Worm (Caenorhabditis elegans) whole organism, midembryonic: Measurements from ENCODE around the gene D1054.3.

Source experiments
- T22C8.4 ChIP-seq: fragments of 200-800 bp; sonication (Bioruptor generic); IDR thresholded peaks from 2 replicates; pipeline ENCODE4 v1.3.6; 2022; ENCODE audit warnings: missing genetic modification characterization, missing compliant biosample characterization
- cog-1 ChIP-seq: sonication (generic microtip); optimal IDR thresholded peaks from 2 replicates; lab custom pipeline; 2016; ENCODE audit warnings: missing genetic modification characterization, missing compliant biosample characterization
- flt-1 ChIP-seq: fragments of 200-800 bp; sonication (Bioruptor generic); IDR thresholded peaks from 2 replicates; pipeline ENCODE4 v1.3.6; 2022; ENCODE audit warnings: missing genetic modification characterization, missing compliant biosample characterization
- klf-2 ChIP-seq: fragments of 200-800 bp; sonication (Bioruptor generic); conservative IDR thresholded peaks from 2 replicates; pipeline ENCODE4 v1.3.6; 2022; ENCODE audit warnings: missing genetic modification reagents, missing genetic modification characterization, missing compliant biosample characterization
- med-1 ChIP-seq: sonication (generic microtip); optimal IDR thresholded peaks from 2 replicates; lab custom pipeline; 2017; ENCODE audit warnings: missing genetic modification characterization, mild to moderate bottlenecking, missing compliant biosample characterization, antibody characterized with exemption, missing genetic modification reagents; ENCODE audit not compliant: insufficient read depth
- ref-1 ChIP-seq: fragments of 200-800 bp; sonication (Bioruptor generic); conservative IDR thresholded peaks from 2 replicates; pipeline ENCODE4 v1.3.6; 2022; ENCODE audit warnings: missing genetic modification reagents, missing genetic modification characterization, missing compliant biosample characterization
- tab-1 ChIP-seq: fragments of 200-800 bp; sonication (Bioruptor generic); IDR thresholded peaks from 2 replicates; pipeline ENCODE4 v1.3.6; 2022; ENCODE audit warnings: missing genetic modification characterization, missing compliant biosample characterization
- ztf-23 ChIP-seq: fragments of 200-800 bp; sonication (Bioruptor generic); IDR thresholded peaks from 2 replicates; pipeline ENCODE4 v1.3.6; 2022; ENCODE audit warnings: missing genetic modification reagents, missing genetic modification characterization, missing compliant biosample characterization
- ztf-29 ChIP-seq: fragments of 200-800 bp; sonication (Bioruptor generic); IDR thresholded peaks from 2 replicates; pipeline ENCODE4 v1.3.6; 2022; ENCODE audit warnings: missing genetic modification reagents, missing genetic modification characterization, missing compliant biosample characterization

D1054.3 gene

DNA sequence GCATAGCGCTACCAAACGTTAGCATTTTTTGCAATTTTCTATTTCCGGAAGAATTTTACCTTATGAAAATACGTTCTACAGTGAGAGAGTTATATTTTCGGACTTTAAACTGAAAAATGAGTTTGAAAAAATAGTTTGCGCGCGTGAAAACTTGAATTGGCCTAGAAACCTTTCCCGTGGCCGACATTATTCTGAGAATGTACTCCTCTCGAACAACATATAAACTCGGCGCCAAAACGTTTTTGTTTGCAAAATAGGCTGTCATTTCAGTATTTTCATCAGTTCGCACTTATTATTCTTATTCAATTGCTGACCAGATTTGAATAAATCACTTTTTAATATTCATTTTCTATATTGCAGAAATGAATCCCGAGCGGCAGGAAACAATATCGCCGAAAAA, 34.5 kb upstream of the D1054.3 start, which contains the start of the genes mre-11 and wdr-5.3:
TSS of gene mre-11 (minus strand) at position 113 of the 400 bp plus-strand sequence.
TSS of gene wdr-5.3 (plus strand) at position 361 of the 400 bp plus-strand sequence.
- TF ChIP-seq klf-2 (GFP tag; lab: Robert Waterston, UW) (no peak), T22C8.4 (GFP tag; lab: Robert Waterston, UW) (no peak), tab-1 (GFP tag; lab: Robert Waterston, UW) (no peak), med-1 (no peak), ref-1 (GFP tag; lab: Robert Waterston, UW) (no peak), ztf-23 (GFP tag; lab: Robert Waterston, UW) (no peak), ztf-29 (GFP tag; lab: Robert Waterston, UW) (no peak), flt-1 (no peak), cog-1 (tag; lab: Kevin White, UChicago) (no peak)

DNA sequence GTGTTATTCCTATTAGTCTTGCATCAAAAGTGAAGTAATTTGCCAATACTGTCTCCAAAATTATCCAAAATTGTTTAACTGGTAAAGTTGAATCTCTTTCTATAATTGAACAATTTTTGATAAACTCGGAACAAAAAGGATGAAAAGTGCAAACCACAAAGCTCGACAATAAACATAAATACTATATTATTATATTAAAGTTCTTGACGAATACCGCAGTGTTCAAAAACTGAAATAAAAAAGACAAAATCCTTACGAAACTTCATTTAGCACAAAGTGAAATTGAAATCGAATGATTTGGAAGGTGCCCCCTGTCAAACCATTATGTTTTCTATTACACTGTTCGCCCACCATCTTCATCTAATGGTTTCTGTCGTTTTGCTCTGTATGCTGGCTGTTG, 29.9 kb upstream of the D1054.3 start, which contains the start of gene ZC302.3:
TSS of gene ZC302.3 (minus strand) at position 101 of the 400 bp plus-strand sequence.
- TF ChIP-seq med-1 = no peak
- no peak for TF ChIP-seq ref-1 (GFP tag; lab: Robert Waterston, UW)
- no peak for TF ChIP-seq ztf-29 (GFP tag; lab: Robert Waterston, UW)
- no peak for TF ChIP-seq ztf-23 (GFP tag; lab: Robert Waterston, UW)
- no peak for TF ChIP-seq flt-1
- TF ChIP-seq T22C8.4 (GFP tag; lab: Robert Waterston, UW) = no peak
- no peak for TF ChIP-seq klf-2 (GFP tag; lab: Robert Waterston, UW)
- no peak for TF ChIP-seq tab-1 (GFP tag; lab: Robert Waterston, UW)
- TF ChIP-seq cog-1 (tag; lab: Kevin White, UChicago) = no peak

DNA sequence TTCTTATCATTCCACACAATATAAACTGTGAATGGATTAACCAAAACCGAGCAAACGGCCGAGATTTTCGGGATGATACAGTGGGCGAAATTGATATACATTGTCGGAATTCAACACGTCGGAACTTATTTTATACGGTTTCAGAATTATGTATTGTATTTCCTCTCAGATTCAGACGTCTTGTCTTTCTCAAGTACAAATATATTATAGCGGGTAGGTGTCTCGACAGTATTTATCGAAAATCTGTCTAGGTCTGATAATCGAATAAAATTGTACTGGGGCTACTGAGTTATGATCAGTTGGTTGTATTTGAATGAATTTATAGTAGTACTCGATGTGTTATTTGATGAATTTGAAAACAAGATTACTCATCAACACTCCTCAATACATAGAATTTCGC, 27.6 kb upstream of the D1054.3 start, which contains the start of gene srj-22:
TSS of gene srj-22 (minus strand) at position 101 of the 400 bp plus-strand sequence.
- TF ChIP-seq med-1 = no peak
- no peak for TF ChIP-seq ref-1 (GFP tag; lab: Robert Waterston, UW)
- TF ChIP-seq cog-1 (tag; lab: Kevin White, UChicago) = no peak
- no peak for TF ChIP-seq ztf-29 (GFP tag; lab: Robert Waterston, UW)
- TF ChIP-seq flt-1 = no peak
- no peak for TF ChIP-seq T22C8.4 (GFP tag; lab: Robert Waterston, UW)
- TF ChIP-seq tab-1 (GFP tag; lab: Robert Waterston, UW) = no peak
- TF ChIP-seq klf-2 (GFP tag; lab: Robert Waterston, UW) = no peak
- TF ChIP-seq ztf-23 (GFP tag; lab: Robert Waterston, UW) = no peak

DNA sequence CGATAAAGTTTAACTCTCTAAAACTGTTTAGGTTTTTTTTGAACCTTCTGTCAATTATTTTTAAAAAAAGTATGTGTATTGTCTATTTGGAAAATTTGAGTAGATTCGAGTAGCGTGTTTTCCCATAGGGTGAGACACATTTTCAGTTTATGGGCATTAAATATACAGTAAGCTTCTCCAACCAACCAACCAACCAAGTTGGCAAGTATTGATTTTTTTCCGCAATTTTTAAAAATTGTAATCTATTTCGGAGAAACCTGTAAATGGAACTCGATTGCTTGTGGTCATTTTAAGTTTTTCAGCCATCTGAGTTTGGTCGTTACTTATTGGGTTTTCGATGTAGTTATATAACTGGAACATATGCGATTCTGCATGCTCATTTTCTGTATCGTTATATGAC, 26.2 kb upstream of the D1054.3 start, which contains the start of gene srj-21:
TSS of gene srj-21 (plus strand) at position 301 of the 400 bp plus-strand sequence.
- TF ChIP-seq ref-1 (GFP tag; lab: Robert Waterston, UW) (no peak), ztf-23 (GFP tag; lab: Robert Waterston, UW) (no peak), flt-1 (no peak), T22C8.4 (GFP tag; lab: Robert Waterston, UW) (no peak), cog-1 (tag; lab: Kevin White, UChicago) (no peak), med-1 (no peak), tab-1 (GFP tag; lab: Robert Waterston, UW) (no peak), klf-2 (GFP tag; lab: Robert Waterston, UW) (no peak), ztf-29 (GFP tag; lab: Robert Waterston, UW) (no peak)

DNA sequence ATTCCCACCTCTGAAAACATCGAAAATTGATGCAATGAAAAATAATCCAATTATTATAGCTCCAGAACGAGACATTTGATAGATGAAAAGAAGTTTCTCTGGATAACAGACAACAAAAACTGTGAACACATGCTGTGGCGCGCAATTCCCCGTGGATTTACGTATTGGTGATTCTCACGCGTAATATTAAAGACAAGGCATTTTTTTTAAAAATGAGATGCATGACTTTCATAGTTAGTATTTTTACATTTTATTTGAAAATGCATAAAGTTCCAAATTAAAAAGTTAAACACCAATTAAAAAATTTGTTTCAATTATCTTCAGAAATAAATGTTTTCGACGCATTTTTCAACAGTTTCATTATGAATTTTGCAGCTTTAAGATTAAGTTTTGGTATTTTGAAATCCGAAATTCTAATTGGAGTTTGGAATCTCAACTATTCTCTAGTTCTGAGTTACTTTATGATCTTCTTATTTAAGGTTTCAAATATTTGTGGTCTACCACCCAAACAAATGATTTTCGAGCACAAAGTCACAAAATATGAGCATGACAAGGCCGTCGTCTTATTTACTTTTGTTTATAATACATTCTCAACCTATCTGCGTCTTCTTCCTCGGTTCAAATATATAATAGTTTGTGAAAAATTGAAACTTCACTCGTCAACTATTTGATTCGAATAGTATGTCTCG, 23.8 kb upstream of the D1054.3 start, which contains the start of the genes selt-1.2 and F28H7.2:
TSS of gene selt-1.2 (minus strand) at position 101 of the 689 bp plus-strand sequence.
TSS of gene F28H7.2 (plus strand) at position 639 of the 689 bp plus-strand sequence.
- TF ChIP-seq ztf-29 (GFP tag; lab: Robert Waterston, UW) (no peak), klf-2 (GFP tag; lab: Robert Waterston, UW) (no peak), ztf-23 (GFP tag; lab: Robert Waterston, UW) (no peak), cog-1 (tag; lab: Kevin White, UChicago) (no peak), med-1 (no peak), T22C8.4 (GFP tag; lab: Robert Waterston, UW) (no peak), tab-1 (GFP tag; lab: Robert Waterston, UW) (no peak), ref-1 (GFP tag; lab: Robert Waterston, UW) (no peak), flt-1 (no peak)

DNA sequence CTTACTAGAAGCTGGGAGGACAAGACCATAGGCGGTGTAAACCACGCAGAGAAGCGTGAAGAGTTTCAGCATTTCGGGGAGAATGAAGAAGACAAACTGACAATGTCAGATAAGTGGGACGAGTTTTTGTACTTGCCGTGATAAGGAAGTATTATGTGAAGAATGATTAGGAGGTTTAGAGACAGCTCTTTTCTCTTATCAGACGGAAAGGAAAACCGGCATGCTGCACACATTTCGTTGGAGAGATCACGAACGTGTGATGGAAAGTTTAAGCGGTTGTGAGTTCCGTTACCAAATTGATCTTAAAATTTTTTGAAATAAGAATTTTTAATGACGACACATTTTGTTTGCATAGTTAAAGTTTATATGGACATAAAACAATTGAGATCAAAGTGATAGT, 20.6 kb upstream of the D1054.3 start, which contains the start of gene F28H7.3:
TSS of gene F28H7.3 (minus strand) at position 159 of the 400 bp plus-strand sequence.
- no peak for TF ChIP-seq ref-1 (GFP tag; lab: Robert Waterston, UW)

DNA sequence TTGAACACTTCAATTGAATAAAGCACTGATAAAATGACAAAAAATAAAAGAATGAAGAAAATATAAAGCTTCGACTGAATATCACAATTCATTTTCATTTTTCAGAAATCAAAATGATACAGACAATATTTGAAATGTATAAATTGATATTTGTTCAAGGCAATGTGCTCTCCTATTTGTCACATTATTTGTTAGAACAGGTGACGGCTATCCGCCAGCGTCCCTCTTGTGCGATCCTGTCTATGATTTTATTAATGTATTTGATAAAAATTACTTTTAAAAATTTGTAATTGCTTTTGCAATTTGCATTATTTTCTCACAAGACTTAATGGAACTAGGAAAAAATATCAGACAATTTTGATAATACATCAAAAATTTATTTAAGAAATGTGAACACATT, 17.2 kb upstream of the D1054.3 start, which contains the start of gene F28H7.7:
TSS of gene F28H7.7 (minus strand) at position 101 of the 400 bp plus-strand sequence.
- TF ChIP-seq ztf-29 (GFP tag; lab: Robert Waterston, UW) (no peak), ztf-23 (GFP tag; lab: Robert Waterston, UW) (no peak), med-1 (no peak), cog-1 (tag; lab: Kevin White, UChicago) (no peak), tab-1 (GFP tag; lab: Robert Waterston, UW) (no peak), T22C8.4 (GFP tag; lab: Robert Waterston, UW) (no peak), flt-1 (no peak), ref-1 (GFP tag; lab: Robert Waterston, UW) (no peak), klf-2 (GFP tag; lab: Robert Waterston, UW) (no peak)

DNA sequence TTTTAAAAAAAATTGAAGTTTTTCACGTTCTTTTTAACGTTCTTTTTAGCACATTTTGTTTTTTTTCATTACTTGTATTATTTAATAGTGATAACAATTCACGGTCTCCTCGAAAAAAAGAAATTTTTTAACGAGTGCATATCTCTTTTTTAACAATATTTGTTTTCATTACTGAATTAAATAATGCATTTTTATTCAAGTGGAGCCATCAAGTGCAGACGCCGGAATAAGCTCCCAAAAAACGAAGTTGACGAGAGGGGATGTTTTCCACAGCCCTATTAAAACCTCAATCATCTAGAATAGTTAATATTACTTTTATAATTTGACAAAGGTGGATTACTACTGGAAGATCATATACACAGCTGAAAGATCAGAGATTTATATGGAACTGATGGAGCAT, 14.6 kb upstream of the D1054.3 start, which contains the start of gene irld-6:
TSS of gene irld-6 (minus strand) at position 101 of the 400 bp plus-strand sequence.
- TF ChIP-seq cog-1 (tag; lab: Kevin White, UChicago) (no peak), med-1 (no peak), ztf-29 (GFP tag; lab: Robert Waterston, UW) (no peak), flt-1 (no peak), ztf-23 (GFP tag; lab: Robert Waterston, UW) (no peak), ref-1 (GFP tag; lab: Robert Waterston, UW) (no peak), tab-1 (GFP tag; lab: Robert Waterston, UW) (no peak), klf-2 (GFP tag; lab: Robert Waterston, UW) (no peak), T22C8.4 (GFP tag; lab: Robert Waterston, UW) (no peak)

DNA sequence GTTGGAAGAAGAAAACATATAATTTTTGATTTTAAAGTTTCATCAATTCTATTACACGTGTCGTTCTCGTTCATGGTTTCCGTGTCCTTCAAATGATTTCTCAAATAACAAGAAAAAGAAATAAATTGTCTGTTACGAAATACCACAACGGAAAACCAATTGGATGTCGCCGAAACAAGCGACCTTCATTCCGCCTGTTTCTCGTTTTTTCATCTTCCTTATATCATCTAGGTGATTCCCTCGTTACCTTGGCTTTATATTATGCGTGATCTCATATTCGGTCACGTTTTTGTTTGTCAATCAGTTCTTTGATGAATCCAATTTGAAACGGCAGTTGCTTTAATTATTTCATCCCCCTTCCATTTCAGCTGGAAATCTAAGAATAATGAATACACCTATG, 14.1 kb upstream of the D1054.3 start:
- no peak for TF ChIP-seq med-1
- no peak for TF ChIP-seq tab-1 (GFP tag; lab: Robert Waterston, UW)
- no peak for TF ChIP-seq cog-1 (tag; lab: Kevin White, UChicago)
- no peak for TF ChIP-seq ref-1 (GFP tag; lab: Robert Waterston, UW)
- no peak for TF ChIP-seq flt-1
- no peak for TF ChIP-seq klf-2 (GFP tag; lab: Robert Waterston, UW)
- TF ChIP-seq ztf-29 (GFP tag; lab: Robert Waterston, UW) = no peak
- TF ChIP-seq T22C8.4 (GFP tag; lab: Robert Waterston, UW) = no peak
- no peak for TF ChIP-seq ztf-23 (GFP tag; lab: Robert Waterston, UW)
